Worm (Caenorhabditis elegans) whole organism, L3 larva: Measurements from ENCODE around the gene Y51A2D.1.

Experiments
- ama-1 ChIP-seq: fragments of 150-350 bp; optimal IDR thresholded peaks from 2 replicates; lab custom pipeline; 2018
- egl-27 ChIP-seq: sonication (generic microtip); optimal IDR thresholded peaks from 4 replicates; lab custom pipeline; 2017; ENCODE audit warnings: missing biosample characterization, missing genetic modification reagents, missing genetic modification characterization
- fos-1 ChIP-seq: fragments of 150-350 bp; optimal IDR thresholded peaks from 2 replicates; lab custom pipeline; 2014; ENCODE audit warnings: missing biosample characterization, missing genetic modification characterization
- jun-1 ChIP-seq: fragments of 150-350 bp; optimal IDR thresholded peaks from 2 replicates; lab custom pipeline; 2014; ENCODE audit warnings: missing biosample characterization, missing genetic modification reagents, missing genetic modification characterization
- lin-15B ChIP-seq: fragments of 150-350 bp; optimal IDR thresholded peaks from 2 replicates; lab custom pipeline; 2014; ENCODE audit warnings: missing biosample characterization, missing genetic modification characterization
- lin-39 ChIP-seq: fragments of 150-350 bp; optimal IDR thresholded peaks from 2 replicates; lab custom pipeline; 2018; ENCODE audit warnings: missing biosample characterization, missing genetic modification reagents, missing genetic modification characterization
- nhr-11 ChIP-seq: fragments of 150-350 bp; optimal IDR thresholded peaks from 2 replicates; lab custom pipeline; 2014; ENCODE audit warnings: missing biosample characterization, missing genetic modification characterization
- nhr-237 ChIP-seq: fragments of 150-350 bp; optimal IDR thresholded peaks from 2 replicates; lab custom pipeline; 2014; ENCODE audit warnings: missing biosample characterization, missing genetic modification characterization
- nhr-25 ChIP-seq: sonication (generic microtip); optimal IDR thresholded peaks from 2 replicates; lab custom pipeline; 2017; ENCODE audit warnings: missing biosample characterization, missing genetic modification characterization
- pha-4 ChIP-seq: fragments of 150-350 bp; optimal IDR thresholded peaks from 2 replicates; lab custom pipeline; 2014; ENCODE audit warnings: missing biosample characterization, missing genetic modification reagents, missing genetic modification characterization
- pqm-1 ChIP-seq: fragments of 150-350 bp; optimal IDR thresholded peaks from 2 replicates; lab custom pipeline; 2017; ENCODE audit warnings: missing biosample characterization, missing genetic modification characterization, inconsistent platforms
- tbx-2 ChIP-seq: sonication (generic microtip); optimal IDR thresholded peaks from 2 replicates; lab custom pipeline; 2016; ENCODE audit warnings: mild to moderate bottlenecking, missing genetic modification characterization, missing compliant biosample characterization
- zag-1 ChIP-seq: fragments of 150-350 bp; optimal IDR thresholded peaks from 2 replicates; lab custom pipeline; 2014; ENCODE audit warnings: missing biosample characterization, missing genetic modification characterization

ce11 chrV:18524460-18524859 lies 15.8 kb downstream of the Y51A2D.1 start, which contains the start of gene hmit-1.2:
- TF ChIP-seq zag-1 (tag; lab: Kevin White, UChicago) (no peak), pha-4 (tag; lab: Kevin White, UChicago) (no peak), nhr-11 (tag; lab: Kevin White, UChicago) (no peak), egl-27 (tag; lab: Kevin White, UChicago) (no peak), nhr-25 (tag; lab: Kevin White, UChicago) (no peak), lin-15B (tag; lab: Kevin White, UChicago) (no peak), lin-39 (tag; lab: Kevin White, UChicago) (no peak), jun-1 (tag; lab: Kevin White, UChicago) (no peak), nhr-237 (tag; lab: Kevin White, UChicago) (no peak), pqm-1 (tag; lab: Kevin White, UChicago) (no peak), fos-1 (tag; lab: Kevin White, UChicago) (no peak), ama-1 (lab: Kevin White, UChicago) (no peak), tbx-2 (tag; lab: Kevin White, UChicago) (no peak)
